Fruit fly (Drosophila melanogaster) whole organism, pupa: ENCODE results near the gene CG17028.

Source experiments
- CG10348 ChIP-seq: fragments of 200-800 bp; sonication (Bioruptor generic); IDR thresholded peaks from 2 replicates; pipeline ENCODE4 v1.3.6; 2022; ENCODE audit warnings: missing biosample characterization, missing genetic modification characterization
- CG12605 ChIP-seq: fragments of 200-800 bp; sonication (Bioruptor generic); IDR thresholded peaks from 2 replicates; pipeline ENCODE4 v1.3.6; 2022; ENCODE audit warnings: missing biosample characterization, missing genetic modification characterization
- CG13204 ChIP-seq: fragments of 200-800 bp; sonication (Bioruptor generic); optimal IDR thresholded peaks from 2 replicates; lab custom pipeline; 2018; ENCODE audit warnings: missing biosample characterization, mild to moderate bottlenecking, missing genetic modification characterization, moderate library complexity
- CG14655 ChIP-seq: fragments of 200-800 bp; sonication (Bioruptor generic); optimal IDR thresholded peaks from 3 replicates; lab custom pipeline; 2017; ENCODE audit warnings: mild to moderate bottlenecking, missing biosample characterization, missing genetic modification reagents, missing genetic modification characterization
- CG15710 ChIP-seq: fragments of 200-800 bp; sonication (Bioruptor generic); optimal IDR thresholded peaks from 2 replicates; lab custom pipeline; 2018; ENCODE audit warnings: missing biosample characterization, mild to moderate bottlenecking, missing genetic modification characterization, moderate library complexity
- CG17806 ChIP-seq: fragments of 200-800 bp; sonication (Bioruptor generic); optimal IDR thresholded peaks from 2 replicates; lab custom pipeline; 2018; ENCODE audit warnings: missing biosample characterization, mild to moderate bottlenecking, missing genetic modification characterization, moderate library complexity
- CG32121 ChIP-seq: fragments of 200-800 bp; sonication (Bioruptor generic); IDR thresholded peaks from 2 replicates; pipeline ENCODE4 v1.3.6; 2022; ENCODE audit warnings: missing biosample characterization, missing genetic modification characterization
- CG34367 ChIP-seq: fragments of 200-800 bp; sonication (Bioruptor generic); optimal IDR thresholded peaks from 2 replicates; lab custom pipeline; 2018; ENCODE audit warnings: missing biosample characterization, mild to moderate bottlenecking, missing genetic modification characterization
- CG4496 ChIP-seq: fragments of 200-800 bp; sonication (Bioruptor generic); IDR thresholded peaks from 3 replicates; pipeline ENCODE4 v1.3.6; 2022; ENCODE audit warnings: missing biosample characterization, missing genetic modification characterization
- CG8159 ChIP-seq: fragments of 200-800 bp; sonication (Bioruptor generic); optimal IDR thresholded peaks from 3 replicates; lab custom pipeline; 2018; ENCODE audit warnings: missing biosample characterization, mild to moderate bottlenecking, missing genetic modification characterization, moderate library complexity
- CG8301 ChIP-seq: fragments of 200-800 bp; sonication (Bioruptor generic); optimal IDR thresholded peaks from 2 replicates; lab custom pipeline; 2018; ENCODE audit warnings: missing biosample characterization, mild to moderate bottlenecking, missing genetic modification characterization
- CG9948 ChIP-seq: fragments of 200-800 bp; sonication (Bioruptor generic); optimal IDR thresholded peaks from 2 replicates; lab custom pipeline; 2018; ENCODE audit warnings: missing biosample characterization, mild to moderate bottlenecking, missing genetic modification characterization, moderate library complexity
- D1 ChIP-seq: fragments of 200-800 bp; sonication (Bioruptor generic); optimal IDR thresholded peaks from 2 replicates; lab custom pipeline; 2018; ENCODE audit warnings: missing biosample characterization, mild to moderate bottlenecking, missing genetic modification characterization, moderate library complexity
- EcR ChIP-seq: fragments of 200-800 bp; sonication (Bioruptor generic); optimal IDR thresholded peaks from 3 replicates; lab custom pipeline; 2019; ENCODE audit warnings: missing biosample characterization, missing genetic modification characterization, mild to moderate bottlenecking, moderate library complexity, missing genetic modification reagents
- Ets98B ChIP-seq: fragments of 200-800 bp; sonication (Bioruptor generic); IDR thresholded peaks from 2 replicates; pipeline ENCODE4 v1.3.6; 2022; ENCODE audit warnings: missing biosample characterization, missing genetic modification characterization
- Pif1A ChIP-seq: fragments of 200-800 bp; sonication (Bioruptor generic); optimal IDR thresholded peaks from 3 replicates; lab custom pipeline; 2016; ENCODE audit warnings: missing biosample characterization, missing genetic modification characterization
- Pif1B ChIP-seq: fragments of 200-800 bp; sonication (Bioruptor generic); optimal IDR thresholded peaks from 3 replicates; lab custom pipeline; 2016; ENCODE audit warnings: missing biosample characterization, missing genetic modification characterization
- Snoo ChIP-seq: fragments of 200-800 bp; sonication (Bioruptor generic); optimal IDR thresholded peaks from 3 replicates; lab custom pipeline; 2017; ENCODE audit warnings: missing biosample characterization, mild to moderate bottlenecking, missing genetic modification characterization, inconsistent platforms
- fd96Ca ChIP-seq: fragments of 200-800 bp; sonication (Bioruptor generic); IDR thresholded peaks from 3 replicates; pipeline ENCODE4 v1.3.6; 2022; ENCODE audit warnings: missing biosample characterization, missing genetic modification characterization
- gl ChIP-seq: fragments of 200-800 bp; sonication (Bioruptor generic); optimal IDR thresholded peaks from 2 replicates; lab custom pipeline; 2018; ENCODE audit warnings: missing biosample characterization, mild to moderate bottlenecking, missing genetic modification characterization
- rn ChIP-seq: fragments of 200-800 bp; sonication (Bioruptor generic); IDR thresholded peaks from 2 replicates; pipeline ENCODE4 v1.3.6; 2022; ENCODE audit warnings: missing biosample characterization, missing genetic modification characterization

Gene CG17028

dm6 chr3L:15968686-15969085, 9.6 kb upstream of the CG17028 start:
- TF ChIP-seq CG15710 (tag; lab: Kevin White, UChicago) (no peak), Snoo (tag; lab: Kevin White, UChicago) (no peak), CG12605 (no peak), CG8301 (tag; lab: Kevin White, UChicago) (no peak), CG32121 (GFP tag; lab: Robert Waterston, UW) (no peak), CG14655 (GFP tag; lab: Kevin White, UChicago) (no peak), D1 (tag; lab: Kevin White, UChicago) (no peak), CG34367 (tag; lab: Kevin White, UChicago) (no peak), CG10348 (GFP tag; lab: Robert Waterston, UW) (no peak), gl (tag; lab: Kevin White, UChicago) (no peak), CG17806 (tag; lab: Kevin White, UChicago) (no peak), Pif1A (GFP tag; lab: Kevin White, UChicago) (no peak)

- TF ChIP-seq CG34367 (tag; lab: Kevin White, UChicago) (no peak), Pif1A (GFP tag; lab: Kevin White, UChicago) (no peak)
- TF ChIP-seq, all 21 proteins: peak for 0
Measured at dm6 chr3L:15974166-15974565, 4.2 kb upstream of the CG17028 start.

DNA sequence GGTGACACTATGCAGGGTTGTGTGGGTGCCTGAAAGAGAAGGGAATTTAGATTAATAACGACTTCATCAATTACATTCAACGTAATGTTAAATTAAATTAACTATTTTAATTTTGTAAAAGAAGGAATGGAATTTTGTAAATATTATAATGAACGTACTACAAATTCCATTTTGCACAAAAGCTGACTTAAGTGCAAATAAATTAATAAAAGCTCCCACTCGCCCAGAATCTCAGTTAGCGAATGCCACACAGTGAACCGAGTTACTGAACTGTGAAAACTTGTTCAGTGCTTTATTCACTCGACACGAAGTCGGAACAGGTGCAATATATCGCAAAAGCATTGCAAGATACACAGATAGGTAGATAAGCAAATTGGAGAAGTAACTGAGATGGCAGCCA, 3.3 kb upstream of the CG17028 start, which contains the start of gene CG17026:
CG17026 (plus strand) TSS at position 301 of the 400 bp plus-strand sequence.
- TF ChIP-seq EcR (GFP tag; lab: Kevin White, UChicago) (peak; percentile 27), CG15710 (tag; lab: Kevin White, UChicago) (no peak), CG14655 (GFP tag; lab: Kevin White, UChicago) (no peak)

dm6 chr3L:15976758-15977157, 1.6 kb upstream of the CG17028 start, which contains the start of gene CG17029:
CG17029 (plus strand) TSS chr3L:15976870.
- TF ChIP-seq Ets98B (peak; percentile 12; the same call in 1 of the 2 replicates), EcR (GFP tag; lab: Kevin White, UChicago) (no peak), rn (peak; percentile 3; the same call in 1 of the 2 replicates), CG12605 (peak; percentile 64), fd96Ca (GFP tag; lab: Robert Waterston, UW) (0 out of 3 replicates have a peak, but pooled peaks have one; percentile 24)
- TF ChIP-seq, all 21 proteins: peak for 4

DNA sequence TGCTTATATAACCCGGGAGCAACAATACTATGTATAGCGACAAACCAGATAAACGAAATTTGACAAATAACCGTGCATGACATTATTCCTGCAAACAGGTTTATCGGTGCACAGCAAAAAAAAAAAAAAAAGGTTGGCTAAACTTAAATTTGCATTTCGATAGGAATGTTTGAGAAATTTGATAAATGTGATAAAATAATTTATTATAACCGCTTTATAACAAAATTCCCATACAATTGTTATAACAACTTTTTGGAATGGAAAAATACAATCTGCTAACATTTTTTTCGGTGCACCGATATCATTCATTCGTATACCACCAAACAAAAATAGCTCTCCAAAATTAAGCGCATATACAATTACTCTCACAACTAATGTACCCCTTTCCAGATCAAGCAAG, 759 bp upstream of the CG17028 start:
- TF ChIP-seq CG12605 = peak; percentile 66
- TF ChIP-seq gl (tag; lab: Kevin White, UChicago) = no peak
- no peak for TF ChIP-seq Pif1B (GFP tag; lab: Kevin White, UChicago)
- peak; percentile 35 for TF ChIP-seq CG17806 (tag; lab: Kevin White, UChicago)
- TF ChIP-seq Snoo (tag; lab: Kevin White, UChicago) = peak; percentile 47
- no peak for TF ChIP-seq CG8301 (tag; lab: Kevin White, UChicago)
- peak; percentile 74 for TF ChIP-seq Ets98B
- TF ChIP-seq CG32121 (GFP tag; lab: Robert Waterston, UW) = peak; percentile 72
- TF ChIP-seq CG4496 (GFP tag; lab: Robert Waterston, UW) = peak; percentile 76
- TF ChIP-seq CG8159 = no peak

- peak; percentile 46 for TF ChIP-seq EcR (GFP tag; lab: Kevin White, UChicago)
- no peak for TF ChIP-seq Snoo (tag; lab: Kevin White, UChicago)
Measured at dm6 chr3L:15979240-15979639, 916 bp downstream of the CG17028 start.

dm6 chr3L:15979912-15980311, 1.6 kb downstream of the CG17028 start, which contains the start of gene CG17027:
CG17027 (plus strand) TSS chr3L:15980100.
- TF ChIP-seq CG13204 (GFP tag; lab: Kevin White, UChicago) = no peak

DNA sequence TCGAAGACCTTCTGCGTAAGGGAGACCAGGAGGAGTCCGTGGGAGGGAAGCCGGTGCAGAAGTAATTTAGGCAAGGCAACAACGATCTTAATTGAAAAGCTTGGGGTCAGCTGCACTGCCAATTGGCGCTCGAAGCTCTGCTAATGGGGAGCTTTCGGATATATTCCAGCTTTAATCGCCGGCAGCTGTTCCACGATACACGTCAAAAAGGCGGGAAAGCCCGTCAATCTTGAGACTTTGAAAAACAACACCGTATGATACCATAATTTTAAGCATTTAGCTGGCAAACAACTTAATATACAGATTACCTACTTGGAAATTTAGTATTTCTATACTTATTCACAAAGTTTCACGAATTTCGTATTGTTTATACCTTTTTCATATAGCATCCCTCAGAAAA, 3.1 kb downstream of the CG17028 start:
- TF ChIP-seq CG14655 (GFP tag; lab: Kevin White, UChicago) (no peak), CG4496 (GFP tag; lab: Robert Waterston, UW) (no peak), CG12605 (no peak), CG32121 (GFP tag; lab: Robert Waterston, UW) (no peak), CG34367 (tag; lab: Kevin White, UChicago) (no peak), Pif1B (GFP tag; lab: Kevin White, UChicago) (no peak)

dm6 chr3L:15982148-15982547, 3.8 kb downstream of the CG17028 start:
- TF ChIP-seq fd96Ca (GFP tag; lab: Robert Waterston, UW) = no peak
- no peak for TF ChIP-seq CG9948 (tag; lab: Kevin White, UChicago)
- no peak for TF ChIP-seq rn
- TF ChIP-seq CG8159 = no peak
- no peak for TF ChIP-seq EcR (GFP tag; lab: Kevin White, UChicago)
- TF ChIP-seq Pif1B (GFP tag; lab: Kevin White, UChicago) = no peak
- TF ChIP-seq CG12605 = no peak
- no peak for TF ChIP-seq D1 (tag; lab: Kevin White, UChicago)
- TF ChIP-seq CG17806 (tag; lab: Kevin White, UChicago) = no peak
